Fruit fly (Drosophila melanogaster) whole organism: ENCODE results near the gene SC35.

Source experiments
- Dll ChIP-seq: fragments of >200 bp; optimal IDR thresholded peaks from 2 replicates; lab custom pipeline; 2017
- pan ChIP-seq: fragments of >200 bp; optimal IDR thresholded peaks from 2 replicates; lab custom pipeline; 2017
- psq ChIP-seq: fragments of >200 bp; optimal IDR thresholded peaks from 2 replicates; lab custom pipeline; 2017

dm6 chr2L:12453192-12453800 lies 18.8 kb upstream of the SC35 start, which contains the start of gene CG5418:
- TF ChIP-seq Dll (lab: Kevin White, UChicago), result no peak
- TF ChIP-seq psq (lab: Kevin White, UChicago), result no peak
- TF ChIP-seq pan (lab: Kevin White, UChicago), result no peak
